Fruit fly (Drosophila melanogaster) whole organism, embryonic: ENCODE results near the gene CG34126.

Experiments
- Atf3 ChIP-seq: fragments of 200-800 bp; sonication (Bioruptor generic); optimal IDR thresholded peaks from 3 replicates; lab custom pipeline; 2016; ENCODE audit warnings: missing biosample characterization, missing genetic modification characterization
- CG10959 ChIP-seq: fragments of 200-800 bp; sonication (Bioruptor generic); IDR thresholded peaks from 2 replicates; pipeline ENCODE4 v1.3.6; 2022; ENCODE audit warnings: missing biosample characterization, missing genetic modification characterization
- CG11085 ChIP-seq: fragments of 200-800 bp; sonication (Bioruptor generic); IDR thresholded peaks from 2 replicates; pipeline ENCODE4 v1.3.6; 2022; ENCODE audit warnings: missing biosample characterization, missing genetic modification characterization
- CG13287 ChIP-seq: fragments of 200-800 bp; sonication (Bioruptor generic); IDR thresholded peaks from 2 replicates; pipeline ENCODE4 v1.3.6; 2022; ENCODE audit warnings: missing biosample characterization, missing genetic modification characterization; ENCODE audit not compliant: partially characterized antibody
- CG13894 ChIP-seq: fragments of 200-800 bp; sonication (Bioruptor generic); optimal IDR thresholded peaks from 3 replicates; lab custom pipeline; 2018; ENCODE audit warnings: missing biosample characterization, mild to moderate bottlenecking, missing genetic modification characterization, moderate library complexity
- CG14667 ChIP-seq: fragments of 200-800 bp; sonication (Bioruptor generic); IDR thresholded peaks from 2 replicates; pipeline ENCODE4 v1.3.6; 2022; ENCODE audit warnings: missing biosample characterization, missing genetic modification characterization
- CG17359 ChIP-seq: fragments of 200-800 bp; sonication (Bioruptor generic); optimal IDR thresholded peaks from 3 replicates; lab custom pipeline; 2018; ENCODE audit warnings: missing biosample characterization, mild to moderate bottlenecking, missing genetic modification characterization, moderate library complexity
- CG17829 ChIP-seq: fragments of 200-800 bp; optimal IDR thresholded peaks from 2 replicates; lab custom pipeline; 2019; ENCODE audit warnings: missing biosample characterization, mild to moderate bottlenecking, missing genetic modification characterization, moderate library complexity
- CG31365 ChIP-seq: fragments of 200-800 bp; sonication (Bioruptor generic); optimal IDR thresholded peaks from 2 replicates; lab custom pipeline; 2018; ENCODE audit warnings: missing biosample characterization, mild to moderate bottlenecking, missing genetic modification characterization
- CG32532 ChIP-seq: fragments of 200-800 bp; sonication (Bioruptor generic); IDR thresholded peaks from 2 replicates; pipeline ENCODE4 v1.3.6; 2022; ENCODE audit warnings: missing biosample characterization, missing genetic modification characterization
- CG32772 ChIP-seq: fragments of 200-800 bp; sonication (Bioruptor generic); IDR thresholded peaks from 2 replicates; pipeline ENCODE4 v1.3.6; 2022; ENCODE audit warnings: missing biosample characterization, missing genetic modification characterization
- CG42726 ChIP-seq: fragments of 200-800 bp; sonication (Bioruptor generic); IDR thresholded peaks from 2 replicates; pipeline ENCODE4 v1.3.6; 2022; ENCODE audit warnings: missing biosample characterization, missing genetic modification characterization; ENCODE audit not compliant: partially characterized antibody
- CG4730 ChIP-seq: fragments of 200-800 bp; sonication (Bioruptor generic); IDR thresholded peaks from 2 replicates; pipeline ENCODE4 v1.3.6; 2022; ENCODE audit warnings: missing biosample characterization, missing genetic modification characterization
- CG5180 ChIP-seq: fragments of 200-800 bp; sonication (Bioruptor generic); optimal IDR thresholded peaks from 3 replicates; lab custom pipeline; 2017; ENCODE audit warnings: missing biosample characterization, missing genetic modification characterization, mild to moderate bottlenecking, moderate library complexity, missing genetic modification reagents
- CTCF ChIP-seq: fragments of 200-800 bp; sonication (Bioruptor generic); optimal IDR thresholded peaks from 2 replicates; lab custom pipeline; 2017; ENCODE audit warnings: missing biosample characterization, mild to moderate bottlenecking, missing genetic modification characterization, moderate library complexity
- Camta ChIP-seq: fragments of 200-800 bp; sonication (Bioruptor generic); optimal IDR thresholded peaks from 2 replicates; lab custom pipeline; 2016; ENCODE audit warnings: missing biosample characterization, missing genetic modification characterization
- D ChIP-seq, 2 experiments: fragments of 200-800 bp in 1 of 2; fragments of >200 bp in 1 of 2; sonication (Bioruptor generic) in 1 of 2; optimal IDR thresholded peaks; 2 replicates in 1 of 2; 3 replicates in 1 of 2; lab custom pipeline; 2017; ENCODE audit warnings: mild to moderate bottlenecking in 1 of 2, missing biosample characterization in 1 of 2, missing genetic modification characterization in 1 of 2, missing genetic modification reagents in 1 of 2
- Dfd ChIP-seq, 2 experiments: fragments of >200 bp; optimal IDR thresholded peaks; 2 replicates each; lab custom pipeline; 2017; ENCODE audit warnings: missing biosample characterization in 2 of 2, missing genetic modification characterization in 2 of 2
- Doc2 ChIP-seq: fragments of 200-800 bp; sonication (Bioruptor generic); IDR thresholded peaks from 2 replicates; pipeline ENCODE4 v1.3.6; 2022; ENCODE audit warnings: missing biosample characterization, missing genetic modification characterization
- Ets97D ChIP-seq: fragments of 200-800 bp; sonication (Bioruptor generic); optimal IDR thresholded peaks from 3 replicates; lab custom pipeline; 2016; ENCODE audit warnings: missing biosample characterization, missing genetic modification characterization
- Fer3 ChIP-seq: fragments of 200-800 bp; sonication (Bioruptor generic); optimal IDR thresholded peaks from 2 replicates; lab custom pipeline; 2018; ENCODE audit warnings: missing biosample characterization, mild to moderate bottlenecking, missing genetic modification characterization, moderate library complexity
- H2.0 ChIP-seq: fragments of 200-800 bp; sonication (Bioruptor generic); IDR thresholded peaks from 2 replicates; pipeline ENCODE4 v1.3.6; 2022; ENCODE audit warnings: missing biosample characterization, missing genetic modification characterization
- HLH54F ChIP-seq: fragments of 200-800 bp; sonication (Bioruptor generic); optimal IDR thresholded peaks from 3 replicates; lab custom pipeline; 2016; ENCODE audit warnings: missing biosample characterization, missing genetic modification characterization
- Hr3 ChIP-seq: fragments of 200-800 bp; sonication (Bioruptor generic); optimal IDR thresholded peaks from 3 replicates; lab custom pipeline; 2016; ENCODE audit warnings: missing biosample characterization, missing genetic modification characterization
- Hr51 ChIP-seq, 2 experiments: fragments of 200-800 bp; sonication (Bioruptor generic); optimal IDR thresholded peaks; 2 replicates in 1 of 2; 3 replicates in 1 of 2; lab custom pipeline; 2016 to 2018; ENCODE audit warnings: missing biosample characterization in 2 of 2, missing genetic modification characterization in 2 of 2, mild to moderate bottlenecking in 1 of 2, moderate library complexity in 1 of 2
- Hr78 ChIP-seq, 2 experiments: fragments of 200-800 bp in 1 of 2; fragments of >200 bp in 1 of 2; sonication (Bioruptor generic) in 1 of 2; optimal IDR thresholded peaks; 2 replicates each; lab custom pipeline; 2017 to 2019; ENCODE audit warnings: missing biosample characterization in 2 of 2, missing genetic modification characterization in 2 of 2, mild to moderate bottlenecking in 1 of 2, moderate library complexity in 1 of 2
- Mrtf ChIP-seq: fragments of 200-800 bp; sonication (Bioruptor generic); IDR thresholded peaks from 3 replicates; pipeline ENCODE4 v1.3.6; 2022; ENCODE audit warnings: missing biosample characterization, missing genetic modification characterization
- Sox102F ChIP-seq: fragments of 200-800 bp; sonication (Bioruptor generic); optimal IDR thresholded peaks from 2 replicates; lab custom pipeline; 2018; ENCODE audit warnings: missing biosample characterization, mild to moderate bottlenecking, missing genetic modification characterization, moderate library complexity
- az2 ChIP-seq: fragments of 200-800 bp; sonication (Bioruptor generic); optimal IDR thresholded peaks from 3 replicates; lab custom pipeline; 2016; ENCODE audit warnings: missing biosample characterization, missing genetic modification characterization
- br ChIP-seq: fragments of >200 bp; optimal IDR thresholded peaks from 2 replicates; lab custom pipeline; 2017
- chinmo ChIP-seq: fragments of 200-800 bp; sonication (Bioruptor generic); IDR thresholded peaks from 4 replicates; pipeline ENCODE4 v1.3.6; 2022; ENCODE audit warnings: missing biosample characterization, missing genetic modification characterization; ENCODE audit not compliant: partially characterized antibody
- dm ChIP-seq: fragments of 200-800 bp; sonication (Bioruptor generic); optimal IDR thresholded peaks from 3 replicates; lab custom pipeline; 2016; ENCODE audit warnings: missing biosample characterization, missing genetic modification characterization
- emc ChIP-seq: fragments of 200-800 bp; sonication (Bioruptor generic); optimal IDR thresholded peaks from 2 replicates; lab custom pipeline; 2016; ENCODE audit warnings: missing biosample characterization, missing genetic modification characterization
- esg ChIP-seq: fragments of 200-800 bp; sonication (Bioruptor generic); conservative IDR thresholded peaks from 2 replicates; pipeline ENCODE4 v1.3.6; 2022; ENCODE audit warnings: missing biosample characterization, missing genetic modification characterization
- ftz-f1 ChIP-seq: fragments of 200-800 bp; sonication (Bioruptor generic); optimal IDR thresholded peaks from 2 replicates; lab custom pipeline; 2016; ENCODE audit warnings: missing biosample characterization, missing genetic modification characterization
- hbn ChIP-seq: fragments of 200-800 bp; sonication (Bioruptor generic); IDR thresholded peaks from 2 replicates; pipeline ENCODE4 v1.3.6; 2022; ENCODE audit warnings: missing biosample characterization, missing genetic modification characterization; ENCODE audit not compliant: partially characterized antibody
- klu ChIP-seq: fragments of 200-800 bp; sonication (Bioruptor generic); IDR thresholded peaks from 2 replicates; pipeline ENCODE4 v1.3.6; 2022; ENCODE audit warnings: missing biosample characterization, missing genetic modification characterization
- knrl ChIP-seq: fragments of 200-800 bp; sonication (Bioruptor generic); IDR thresholded peaks from 3 replicates; pipeline ENCODE4 v1.3.6; 2022; ENCODE audit warnings: missing biosample characterization, missing genetic modification characterization; ENCODE audit not compliant: partially characterized antibody
- pan ChIP-seq, 4 experiments: fragments of >200 bp in 3 of 4; fragments of 200-800 bp in 1 of 4; sonication (Bioruptor generic) in 1 of 4; optimal IDR thresholded peaks in 3 of 4; IDR thresholded peaks in 1 of 4; 2 replicates each; pipeline versions ENCODE4 v1.3.6 to Lab custom; 2017 to 2022; ENCODE audit warnings: missing biosample characterization in 2 of 4, missing genetic modification characterization in 2 of 4, mixed read lengths in 1 of 4
- ro ChIP-seq: fragments of 200-800 bp; sonication (Bioruptor generic); IDR thresholded peaks from 2 replicates; pipeline ENCODE4 v1.3.6; 2022; ENCODE audit warnings: missing biosample characterization, missing genetic modification characterization
- sd ChIP-seq: fragments of 200-800 bp; sonication (Bioruptor generic); optimal IDR thresholded peaks from 3 replicates; lab custom pipeline; 2018; ENCODE audit warnings: missing biosample characterization, mild to moderate bottlenecking, missing genetic modification characterization, moderate library complexity
- sens ChIP-seq: fragments of 200-800 bp; sonication (Bioruptor generic); peaks from one replicate; lab custom pipeline; 2016; ENCODE audit warnings: missing biosample characterization, missing genetic modification characterization
- sisA ChIP-seq: fragments of 200-800 bp; sonication (Bioruptor generic); IDR thresholded peaks from 2 replicates; pipeline ENCODE4 v1.3.6; 2022; ENCODE audit warnings: missing biosample characterization, missing genetic modification characterization
- slp2 ChIP-seq: fragments of 200-800 bp; sonication (Bioruptor generic); optimal IDR thresholded peaks from 2 replicates; lab custom pipeline; 2016; ENCODE audit warnings: missing biosample characterization, missing genetic modification characterization
- ssp ChIP-seq: fragments of 200-800 bp; sonication (Bioruptor generic); IDR thresholded peaks from 2 replicates; pipeline ENCODE4 v1.3.6; 2022; ENCODE audit warnings: missing biosample characterization, missing genetic modification characterization
- vnd ChIP-seq: fragments of 200-800 bp; sonication (Bioruptor generic); IDR thresholded peaks from 3 replicates; pipeline ENCODE4 v1.3.6; 2022; ENCODE audit warnings: missing biosample characterization, missing genetic modification characterization; ENCODE audit not compliant: partially characterized antibody

Gene CG34126

dm6 chr2L:5000287-5000871 lies 19.0 kb downstream of the CG34126 start (continued):
- TF ChIP-seq Sox102F (peak; percentile 77), CG17359 (tag; lab: Kevin White, UChicago) (peak; percentile 76), az2 (GFP tag; lab: Kevin White, UChicago) (peak; percentile 77), hbn (GFP tag; lab: Robert Waterston, UW) (no peak), Fer3 (peak; percentile 76), CG5180 (GFP tag; lab: Kevin White, UChicago) (peak; percentile 72)

dm6 chr2L:5000919-5001581 lies 19.6 kb downstream of the CG34126 start:
- TF ChIP-seq Dfd (GFP tag; optimal IDR thresholded peaks at IDR 0.05; lab: Kevin White, UChicago) (peak in 1 of 2 experiments; percentile 98), Atf3 (peak; percentile 69), CG32532 (peak; percentile 50), CG42726 (GFP tag; lab: Robert Waterston, UW) (peak; percentile 87), CG13287 (GFP tag; lab: Robert Waterston, UW) (peak; percentile 49; the same call in 1 of the 2 replicates), Mrtf (GFP tag; lab: Robert Waterston, UW) (peak; percentile 26; the same call in 2 of the 3 replicates), Hr51 (GFP tag; optimal IDR thresholded peaks at IDR 0.05; lab: Kevin White, UChicago) (no peak), esg (peak; percentile 41; the same call in 1 of the 2 replicates), knrl (GFP tag; lab: Robert Waterston, UW) (peak; percentile 63; the same call in 1 of the 3 replicates), ssp (GFP tag; lab: Robert Waterston, UW) (no peak), CG17829 (tag; lab: Kevin White, UChicago) (no peak), Ets97D (GFP tag; lab: Kevin White, UChicago) (no peak), sisA (GFP tag; lab: Robert Waterston, UW) (peak; percentile 3; the same call in 1 of the 2 replicates), D (optimal IDR thresholded peaks at IDR 0.05; lab: Kevin White, UChicago) (peak; percentile 57), D (GFP tag; optimal IDR thresholded peaks at IDR 0.05; lab: Kevin White, UChicago) (no peak), sd (tag; lab: Kevin White, UChicago) (peak; percentile 75), CG10959 (GFP tag; lab: Robert Waterston, UW) (peak; percentile 29), chinmo (peak; percentile 96), Doc2 (GFP tag; lab: Robert Waterston, UW) (0 out of 2 replicates have a peak, but pooled peaks have one; percentile 4), CG14667 (GFP tag; lab: Robert Waterston, UW) (peak; percentile 24; the same call in 1 of the 2 replicates), ro (GFP tag; lab: Robert Waterston, UW) (no peak), CG13894 (tag; lab: Kevin White, UChicago) (peak; percentile 72), CG32772 (GFP tag; lab: Robert Waterston, UW) (peak; percentile 47; the same call in 1 of the 2 replicates), CTCF (GFP tag; lab: Kevin White, UChicago) (peak; percentile 33), Camta (GFP tag; lab: Kevin White, UChicago) (no peak), br (lab: Kevin White, UChicago) (no peak), CG11085 (GFP tag; lab: Robert Waterston, UW) (peak; percentile 51), vnd (GFP tag; lab: Robert Waterston, UW) (peak; percentile 48; the same call in 2 of the 3 replicates), Hr3 (GFP tag; lab: Kevin White, UChicago) (no peak), pan (optimal IDR thresholded peaks at IDR 0.05; lab: Kevin White, UChicago) (no peak), pan (GFP tag; optimal IDR thresholded peaks at IDR 0.05 in 1 of 2, IDR thresholded peaks at IDR 0.05 in 1 of 2) (peak in 1 of 2 experiments; percentile 65), H2.0 (peak; percentile 65; the same call in 1 of the 2 replicates), slp2 (no peak), dm (no peak), klu (GFP tag; lab: Robert Waterston, UW) (0 out of 2 replicates have a peak, but pooled peaks have one; percentile 5), emc (GFP tag; lab: Kevin White, UChicago) (no peak), HLH54F (no peak), sens (peak; percentile 11), CG31365 (tag; lab: Kevin White, UChicago) (peak; percentile 100), Hr78 (GFP tag; optimal IDR thresholded peaks at IDR 0.05; lab: Kevin White, UChicago) (peak in 1 of 2 experiments; percentile 71), CG4730 (GFP tag; lab: Robert Waterston, UW) (peak; percentile 24), ftz-f1 (GFP tag; lab: Kevin White, UChicago) (peak; percentile 100)
